Worm (Caenorhabditis elegans) whole organism, mixed stage, embryonic: ENCODE results near the gene F38A6.4.

Experiments
- lin-13 ChIP-seq: fragments of 150-350 bp; optimal IDR thresholded peaks from 2 replicates; lab custom pipeline; 2014; ENCODE audit warnings: missing biosample characterization, missing genetic modification characterization
- lin-32 ChIP-seq: fragments of 200-800 bp; sonication (Bioruptor generic); optimal IDR thresholded peaks from 2 replicates; lab custom pipeline; 2018; ENCODE audit warnings: mild to moderate bottlenecking, missing genetic modification characterization, missing compliant biosample characterization
- nhr-237 ChIP-seq: fragments of 150-350 bp; optimal IDR thresholded peaks from 2 replicates; lab custom pipeline; 2014; ENCODE audit warnings: missing biosample characterization, missing genetic modification characterization
- snpc-4 ChIP-seq: fragments of 150-350 bp; optimal IDR thresholded peaks from 2 replicates; lab custom pipeline; 2014; ENCODE audit warnings: missing biosample characterization, missing genetic modification characterization
- unc-62 ChIP-seq: fragments of 150-350 bp; optimal IDR thresholded peaks from 2 replicates; lab custom pipeline; 2014; ENCODE audit warnings: missing biosample characterization, missing genetic modification reagents, missing genetic modification characterization

DNA sequence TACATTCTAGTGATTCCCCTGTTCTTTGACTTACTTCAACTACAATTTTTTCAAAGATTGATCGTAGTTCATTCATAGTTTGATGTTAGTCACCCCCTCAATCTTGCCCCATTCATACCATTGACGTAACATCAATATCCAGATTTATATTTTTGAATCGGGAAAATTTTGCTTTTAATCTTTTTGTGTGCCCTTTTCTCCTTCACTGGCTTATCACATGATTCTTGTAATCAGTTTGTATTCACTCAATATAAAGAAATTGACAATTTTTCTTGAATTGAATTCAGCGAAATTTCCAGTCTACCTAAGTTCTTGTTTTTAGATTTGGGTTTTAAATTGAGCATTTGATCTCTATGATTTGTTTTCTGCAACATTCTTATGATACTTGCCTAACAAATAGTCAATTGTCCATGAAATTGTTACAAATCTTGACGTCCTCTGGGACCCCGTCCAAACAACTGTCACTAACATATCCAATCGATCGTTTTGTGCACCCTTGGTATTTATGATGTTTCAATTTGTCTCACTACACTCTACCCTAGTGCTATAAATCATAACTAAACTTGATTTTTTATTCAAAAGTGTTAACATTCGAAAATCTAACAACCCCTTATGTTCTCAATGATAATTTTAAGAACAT, 4.7 kb upstream of the F38A6.4 start:
- no peak for TF ChIP-seq snpc-4 (tag; lab: Kevin White, UChicago)
- TF ChIP-seq lin-13 (tag; lab: Kevin White, UChicago), result no peak
- no peak for TF ChIP-seq nhr-237
- no peak for TF ChIP-seq lin-32 (GFP tag; lab: Kevin White, UChicago)
- TF ChIP-seq unc-62, result peak; percentile 54
